Fruit fly (Drosophila melanogaster) whole organism, embryonic: ENCODE measurements around the gene CG13833.

Experiments used
- Atf3 ChIP-seq: fragments of 200-800 bp; sonication (Bioruptor generic); optimal IDR thresholded peaks from 3 replicates; lab custom pipeline; 2016; ENCODE audit warnings: missing biosample characterization, missing genetic modification characterization
- C15 ChIP-seq: fragments of 200-800 bp; sonication (Bioruptor generic); IDR thresholded peaks from 3 replicates; pipeline ENCODE4 v1.3.6; 2022; ENCODE audit warnings: missing biosample characterization, missing genetic modification characterization
- CG10209 ChIP-seq: fragments of 200-800 bp; sonication (Bioruptor generic); optimal IDR thresholded peaks from 3 replicates; lab custom pipeline; 2017; ENCODE audit warnings: missing biosample characterization, mild to moderate bottlenecking, missing genetic modification characterization, missing genetic modification reagents
- CG12769 ChIP-seq: fragments of 200-800 bp; sonication (Bioruptor generic); optimal IDR thresholded peaks from 2 replicates; lab custom pipeline; 2019; ENCODE audit warnings: missing biosample characterization, mild to moderate bottlenecking, missing genetic modification characterization, moderate library complexity
- CG15514 ChIP-seq: fragments of 200-800 bp; sonication (Bioruptor generic); optimal IDR thresholded peaks from 3 replicates; lab custom pipeline; 2017; ENCODE audit warnings: missing biosample characterization, missing genetic modification characterization, mild to moderate bottlenecking, moderate library complexity, missing genetic modification reagents
- CG1647 ChIP-seq: fragments of 200-800 bp; sonication (Bioruptor generic); optimal IDR thresholded peaks from 3 replicates; lab custom pipeline; 2016; ENCODE audit warnings: missing biosample characterization, missing genetic modification characterization
- CG16779 ChIP-seq: fragments of 200-800 bp; sonication (Bioruptor generic); IDR thresholded peaks from 2 replicates; pipeline ENCODE4 v1.3.6; 2022; ENCODE audit warnings: missing biosample characterization, missing genetic modification characterization
- CG16813 ChIP-seq: fragments of 200-800 bp; sonication (Bioruptor generic); IDR thresholded peaks from 3 replicates; pipeline ENCODE4 v1.3.6; 2022; ENCODE audit warnings: missing biosample characterization, missing genetic modification characterization; ENCODE audit not compliant: partially characterized antibody
- CG2712 ChIP-seq: fragments of 200-800 bp; optimal IDR thresholded peaks from 3 replicates; lab custom pipeline; 2019; ENCODE audit warnings: missing biosample characterization, mild to moderate bottlenecking, missing genetic modification characterization, moderate library complexity
- CG2875 ChIP-seq: fragments of 200-800 bp; sonication (Bioruptor generic); optimal IDR thresholded peaks from 2 replicates; lab custom pipeline; 2017; ENCODE audit warnings: missing biosample characterization, mild to moderate bottlenecking, missing genetic modification characterization, missing genetic modification reagents
- CG30403 ChIP-seq: fragments of 200-800 bp; sonication (Bioruptor generic); optimal IDR thresholded peaks from 3 replicates; lab custom pipeline; 2016; ENCODE audit warnings: missing biosample characterization, missing genetic modification characterization
- CG3163 ChIP-seq: fragments of 200-800 bp; sonication (Bioruptor generic); optimal IDR thresholded peaks from 3 replicates; lab custom pipeline; 2016; ENCODE audit warnings: missing biosample characterization, missing genetic modification characterization
- CG32772 ChIP-seq: fragments of 200-800 bp; sonication (Bioruptor generic); IDR thresholded peaks from 2 replicates; pipeline ENCODE4 v1.3.6; 2022; ENCODE audit warnings: missing biosample characterization, missing genetic modification characterization
- CG7357 ChIP-seq: fragments of 200-800 bp; sonication (Bioruptor generic); IDR thresholded peaks from 3 replicates; pipeline ENCODE4 v1.3.6; 2022; ENCODE audit warnings: missing biosample characterization, missing genetic modification characterization
- CG7556 ChIP-seq: fragments of 200-800 bp; sonication (Bioruptor generic); optimal IDR thresholded peaks from 2 replicates; lab custom pipeline; 2017; ENCODE audit warnings: missing biosample characterization, mild to moderate bottlenecking, missing genetic modification characterization
- CG8765 ChIP-seq: fragments of 200-800 bp; sonication (Bioruptor generic); IDR thresholded peaks from 2 replicates; pipeline ENCODE4 v1.3.6; 2022; ENCODE audit warnings: missing biosample characterization, missing genetic modification characterization
- Dek ChIP-seq: fragments of 200-800 bp; sonication (Bioruptor generic); optimal IDR thresholded peaks from 3 replicates; lab custom pipeline; 2019; ENCODE audit warnings: missing biosample characterization, mild to moderate bottlenecking, missing genetic modification characterization, moderate library complexity
- Dip2 ChIP-seq: fragments of 200-800 bp; sonication (Bioruptor generic); IDR thresholded peaks from 2 replicates; pipeline ENCODE4 v1.3.6; 2022; ENCODE audit warnings: missing biosample characterization, missing genetic modification characterization
- Doc2 ChIP-seq: fragments of 200-800 bp; sonication (Bioruptor generic); IDR thresholded peaks from 2 replicates; pipeline ENCODE4 v1.3.6; 2022; ENCODE audit warnings: missing biosample characterization, missing genetic modification characterization
- Ets65A ChIP-seq: fragments of 200-800 bp; sonication (Bioruptor generic); peaks from one replicate; lab custom pipeline; 2016; ENCODE audit warnings: missing biosample characterization, missing genetic modification characterization
- HHEX ChIP-seq: fragments of 200-800 bp; sonication (Bioruptor generic); optimal IDR thresholded peaks from 3 replicates; lab custom pipeline; 2017; ENCODE audit warnings: missing biosample characterization, mild to moderate bottlenecking, missing genetic modification characterization, missing genetic modification reagents
- Hey ChIP-seq: fragments of 200-800 bp; sonication (Bioruptor generic); optimal IDR thresholded peaks from 3 replicates; lab custom pipeline; 2018; ENCODE audit warnings: missing biosample characterization, mild to moderate bottlenecking, missing genetic modification characterization
- Mes4 ChIP-seq: fragments of 200-800 bp; sonication (Bioruptor generic); optimal IDR thresholded peaks from 2 replicates; lab custom pipeline; 2016; ENCODE audit warnings: missing biosample characterization, missing genetic modification characterization
- NC2β ChIP-seq: fragments of 200-800 bp; sonication (Bioruptor generic); optimal IDR thresholded peaks from 2 replicates; lab custom pipeline; 2016; ENCODE audit warnings: missing biosample characterization, missing genetic modification characterization
- NfI ChIP-seq: fragments of 200-800 bp; sonication (Bioruptor generic); optimal IDR thresholded peaks from 3 replicates; lab custom pipeline; 2018; ENCODE audit warnings: missing biosample characterization, mild to moderate bottlenecking, missing genetic modification characterization, moderate library complexity
- Oaz ChIP-seq: fragments of 200-800 bp; sonication (Bioruptor generic); IDR thresholded peaks from 2 replicates; pipeline ENCODE4 v1.3.6; 2022; ENCODE audit warnings: missing biosample characterization, missing genetic modification characterization
- Rx ChIP-seq: fragments of 200-800 bp; sonication (Bioruptor generic); IDR thresholded peaks from 2 replicates; pipeline ENCODE4 v1.3.6; 2022; ENCODE audit warnings: missing biosample characterization, missing genetic modification characterization
- Usf ChIP-seq: fragments of 200-800 bp; sonication (Bioruptor generic); optimal IDR thresholded peaks from 2 replicates; lab custom pipeline; 2017; ENCODE audit warnings: missing genotype, missing biosample characterization, missing genetic modification characterization
- YL-1 ChIP-seq: fragments of 200-800 bp; sonication (Bioruptor generic); optimal IDR thresholded peaks from 3 replicates; lab custom pipeline; 2017; ENCODE audit warnings: missing biosample characterization, mild to moderate bottlenecking, missing genetic modification characterization
- abd-A ChIP-seq: fragments of 200-800 bp; sonication (Bioruptor generic); optimal IDR thresholded peaks from 3 replicates; lab custom pipeline; 2019; ENCODE audit warnings: missing biosample characterization, mild to moderate bottlenecking, missing genetic modification characterization, moderate library complexity
- amos ChIP-seq: fragments of 200-800 bp; sonication (Bioruptor generic); IDR thresholded peaks from 2 replicates; pipeline ENCODE4 v1.3.6; 2022; ENCODE audit warnings: missing biosample characterization, missing genetic modification characterization; ENCODE audit not compliant: partially characterized antibody
- aop ChIP-seq: fragments of 200-800 bp; sonication (Bioruptor generic); IDR thresholded peaks from 2 replicates; pipeline ENCODE4 v1.3.6; 2022; ENCODE audit warnings: missing biosample characterization, missing genetic modification characterization
- ap ChIP-seq: fragments of 200-800 bp; sonication (Bioruptor generic); IDR thresholded peaks from 2 replicates; pipeline ENCODE4 v1.3.6; 2022; ENCODE audit warnings: missing biosample characterization, missing genetic modification characterization
- btn ChIP-seq: fragments of 200-800 bp; sonication (Bioruptor generic); optimal IDR thresholded peaks from 2 replicates; lab custom pipeline; 2016; ENCODE audit warnings: missing biosample characterization, missing genetic modification characterization
- chinmo ChIP-seq: fragments of 200-800 bp; sonication (Bioruptor generic); IDR thresholded peaks from 4 replicates; pipeline ENCODE4 v1.3.6; 2022; ENCODE audit warnings: missing biosample characterization, missing genetic modification characterization; ENCODE audit not compliant: partially characterized antibody
- crp ChIP-seq, 2 experiments: fragments of 200-800 bp; sonication (Bioruptor generic); optimal IDR thresholded peaks; 2 replicates in 1 of 2; 3 replicates in 1 of 2; lab custom pipeline; 2017; ENCODE audit warnings: missing biosample characterization in 2 of 2, missing genetic modification characterization in 2 of 2, mild to moderate bottlenecking in 1 of 2, moderate library complexity in 1 of 2
- dati ChIP-seq: fragments of 200-800 bp; sonication (Bioruptor generic); IDR thresholded peaks from 2 replicates; pipeline ENCODE4 v1.3.6; 2022; ENCODE audit warnings: missing biosample characterization, missing genetic modification characterization
- ems ChIP-seq: fragments of 200-800 bp; sonication (Bioruptor generic); optimal IDR thresholded peaks from 3 replicates; lab custom pipeline; 2016; ENCODE audit warnings: missing biosample characterization, missing genetic modification characterization
- fd64A ChIP-seq: fragments of 200-800 bp; sonication (Bioruptor generic); optimal IDR thresholded peaks from 3 replicates; lab custom pipeline; 2018; ENCODE audit warnings: missing biosample characterization, mild to moderate bottlenecking, missing genetic modification characterization
- fu2 ChIP-seq: fragments of 200-800 bp; sonication (Bioruptor generic); optimal IDR thresholded peaks from 2 replicates; lab custom pipeline; 2016; ENCODE audit warnings: missing biosample characterization, missing genetic modification characterization
- lola ChIP-seq, 3 experiments: fragments of >200 bp in 2 of 3; fragments of 200-800 bp in 1 of 3; sonication (Bioruptor generic) in 1 of 3; optimal IDR thresholded peaks; 2 replicates each; lab custom pipeline; 2017 to 2019; ENCODE audit warnings: missing biosample characterization in 3 of 3, missing genetic modification characterization in 3 of 3, mild to moderate bottlenecking in 1 of 3, moderate library complexity in 1 of 3
- mld ChIP-seq: fragments of 200-800 bp; sonication (Bioruptor generic); IDR thresholded peaks from 3 replicates; pipeline ENCODE4 v1.3.6; 2022; ENCODE audit warnings: missing biosample characterization, missing genetic modification characterization; ENCODE audit not compliant: partially characterized antibody
- oc ChIP-seq: fragments of 200-800 bp; sonication (Bioruptor generic); optimal IDR thresholded peaks from 2 replicates; lab custom pipeline; 2018; ENCODE audit warnings: missing biosample characterization, mild to moderate bottlenecking, missing genetic modification characterization, moderate library complexity
- otp ChIP-seq: fragments of 200-800 bp; sonication (Bioruptor generic); IDR thresholded peaks from 3 replicates; pipeline ENCODE4, ENCODE4 v1.3.6; 2022; ENCODE audit warnings: missing biosample characterization, missing genetic modification characterization
- p53 ChIP-seq: fragments of 200-800 bp; sonication (Bioruptor generic); optimal IDR thresholded peaks from 2 replicates; lab custom pipeline; 2016; ENCODE audit warnings: missing biosample characterization, missing genetic modification characterization
- ranshi ChIP-seq: fragments of 200-800 bp; sonication (Bioruptor generic); IDR thresholded peaks from 2 replicates; pipeline ENCODE4 v1.3.6; 2022; ENCODE audit warnings: missing biosample characterization, missing genetic modification characterization
- tap ChIP-seq: fragments of 200-800 bp; optimal IDR thresholded peaks from 3 replicates; lab custom pipeline; 2019; ENCODE audit warnings: missing biosample characterization, mild to moderate bottlenecking, missing genetic modification characterization, moderate library complexity
- tgo ChIP-seq: fragments of 200-800 bp; sonication (Bioruptor generic); IDR thresholded peaks from 3 replicates; pipeline ENCODE4 v1.3.6; 2022; ENCODE audit warnings: missing biosample characterization, missing genetic modification characterization
- tio ChIP-seq: fragments of 200-800 bp; sonication (Bioruptor generic); optimal IDR thresholded peaks from 2 replicates; lab custom pipeline; 2017; ENCODE audit warnings: missing biosample characterization, missing genetic modification characterization, inconsistent platforms
- twi ChIP-seq: fragments of 200-800 bp; optimal IDR thresholded peaks from 2 replicates; lab custom pipeline; 2019; ENCODE audit warnings: missing biosample characterization, mild to moderate bottlenecking, missing genetic modification characterization, moderate library complexity

The CG13833 gene

dm6 chr3R:23026652-23027427 is 8.5 kb downstream of the CG13833 start, which contains the start of gene lmd (continued):
- TF ChIP-seq CG7357 (GFP tag; lab: Robert Waterston, UW) (no peak), CG16779 (GFP tag; lab: Robert Waterston, UW) (no peak), Hey (tag; lab: Kevin White, UChicago) (no peak), tap (tag; lab: Kevin White, UChicago) (no peak), C15 (GFP tag; lab: Robert Waterston, UW) (no peak), Doc2 (no peak), Atf3 (GFP tag; lab: Kevin White, UChicago) (no peak), crp (GFP tag; optimal IDR thresholded peaks at IDR 0.05; lab: Kevin White, UChicago) (no peak), Rx (GFP tag; lab: Robert Waterston, UW) (no peak), CG32772 (0 out of 2 replicates have a peak, but pooled peaks have one; percentile 10), CG10209 (GFP tag; lab: Kevin White, UChicago) (no peak), aop (GFP tag; lab: Robert Waterston, UW) (0 out of 2 replicates have a peak, but pooled peaks have one; percentile 49), twi (peak; percentile 70), CG2875 (no peak), Oaz (GFP tag; lab: Robert Waterston, UW) (no peak), tio (GFP tag; lab: Kevin White, UChicago) (no peak), CG30403 (no peak), CG8765 (GFP tag; lab: Robert Waterston, UW) (0 out of 2 replicates have a peak, but pooled peaks have one; percentile 13), CG7556 (GFP tag; lab: Kevin White, UChicago) (no peak), NC2β (no peak), mld (GFP tag; lab: Robert Waterston, UW) (no peak), p53 (no peak), Ets65A (GFP tag; lab: Kevin White, UChicago) (peak; percentile 54), fu2 (no peak), CG1647 (GFP tag; lab: Kevin White, UChicago) (no peak), abd-A (no peak), ranshi (no peak), CG2712 (tag; lab: Kevin White, UChicago) (peak; percentile 27), ap (no peak), amos (GFP tag; lab: Robert Waterston, UW) (no peak), CG3163 (GFP tag; lab: Kevin White, UChicago) (no peak), Dip2 (GFP tag; lab: Robert Waterston, UW) (no peak), CG12769 (peak; percentile 74), Dek (tag; lab: Kevin White, UChicago) (no peak), chinmo (no peak), NfI (no peak), dati (no peak), YL-1 (GFP tag; lab: Kevin White, UChicago) (no peak), otp (GFP tag; lab: Robert Waterston, UW) (no peak), lola (GFP tag; optimal IDR thresholded peaks at IDR 0.05; lab: Kevin White, UChicago) (peak in 1 of 3 experiments; percentile 26), CG16813 (GFP tag; lab: Robert Waterston, UW) (no peak), Usf (no peak), oc (tag; lab: Kevin White, UChicago) (no peak), Mes4 (GFP tag; lab: Kevin White, UChicago) (no peak), HHEX (no peak), CG15514 (GFP tag; lab: Kevin White, UChicago) (no peak), btn (GFP tag; lab: Kevin White, UChicago) (no peak), ems (GFP tag; lab: Kevin White, UChicago) (no peak), fd64A (GFP tag; lab: Kevin White, UChicago) (no peak), tgo (GFP tag; lab: Robert Waterston, UW) (no peak)
